Worm (Caenorhabditis elegans): Measurements from ENCODE around the gene str-30.
A peak's percentile ranks its signal among the peaks of the same experiment; 100 is the strongest.

DNA sequence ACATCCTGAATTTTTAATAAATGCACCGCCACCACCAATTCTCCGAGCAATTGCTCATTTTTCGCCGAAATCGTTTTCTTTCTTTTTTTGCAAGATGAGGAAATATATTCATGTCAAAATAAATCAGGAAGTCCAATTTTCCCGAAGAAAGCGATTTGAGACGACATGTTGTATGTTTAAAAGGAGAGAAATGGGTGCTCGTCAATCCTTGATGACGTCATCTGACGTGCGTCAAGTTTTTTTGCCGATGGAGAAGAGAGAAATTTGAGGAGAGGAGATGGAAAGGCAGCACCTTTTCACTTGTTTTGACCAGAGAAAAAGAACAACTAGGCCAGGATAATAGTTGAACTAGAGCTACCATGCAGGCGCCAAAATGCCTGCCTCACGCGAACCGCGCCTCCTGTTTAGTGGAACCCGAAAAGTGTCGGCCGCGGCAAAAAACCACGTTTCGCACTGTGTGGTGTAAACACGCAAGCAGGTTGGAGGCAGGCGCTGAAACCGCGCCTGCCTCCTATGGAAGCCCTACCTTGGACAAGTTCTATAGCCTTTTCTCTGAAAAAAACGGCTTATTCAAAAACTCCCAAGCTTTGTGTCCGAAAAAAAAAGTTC lies 8.5 kb upstream of the str-30 start:
- TF ChIP-seq pag-3 (tag; optimal IDR thresholded peaks at IDR 0.05; ENCODE audit: borderline replicate concordance, insufficient read depth) (no peak), skn-1 (tag; optimal IDR thresholded peaks at IDR 0.05) (no peak), ztf-11 (tag; optimal IDR thresholded peaks at IDR 0.05) (no peak), elt-2 (tag; optimal IDR thresholded peaks at IDR 0.05) (no peak), nhr-237 (tag; optimal IDR thresholded peaks at IDR 0.05) (no peak), nhr-11 (tag; optimal IDR thresholded peaks at IDR 0.05) (no peak), unc-86 (tag; optimal IDR thresholded peaks at IDR 0.05) (peak; percentile 65)
